Fruit fly (Drosophila melanogaster): ENCODE results near the gene Iru.

dm6 chr3R:9024835-9025510 lies 18.7 kb downstream of the Iru start:
- TF ChIP-seq psq (GFP tag; optimal IDR thresholded peaks at IDR 0.05) (no peak), brk (GFP tag; optimal IDR thresholded peaks at IDR 0.05) (no peak), Myc (optimal IDR thresholded peaks at IDR 0.05) (no peak), br (GFP tag; optimal IDR thresholded peaks at IDR 0.05) (no peak)

Measured in whole organism, wandering third instar larva.